Worm (Caenorhabditis elegans) whole organism, young adult: ENCODE data around the gene C08E3.1.

Experiments used
- B0019.2 ChIP-seq: fragments of 200-800 bp; sonication (Bioruptor generic); conservative IDR thresholded peaks from 2 replicates; pipeline ENCODE4 v1.3.6; 2022; ENCODE audit warnings: missing genetic modification reagents, missing genetic modification characterization, missing compliant biosample characterization
- B0261.1 ChIP-seq: sonication (generic microtip); optimal IDR thresholded peaks from 2 replicates; lab custom pipeline; 2016; ENCODE audit warnings: mild to moderate bottlenecking, missing genetic modification characterization, moderate library complexity, missing compliant biosample characterization
- C17E4.6 ChIP-seq: fragments of 200-800 bp; sonication (Bioruptor generic); IDR thresholded peaks from 2 replicates; pipeline ENCODE4 v1.3.6; 2022; ENCODE audit warnings: missing genetic modification reagents, missing genetic modification characterization, missing compliant biosample characterization
- F22D6.2 ChIP-seq: sonication (generic microtip); optimal IDR thresholded peaks from 2 replicates; lab custom pipeline; 2016; ENCODE audit warnings: mild to moderate bottlenecking, missing genetic modification characterization, missing compliant biosample characterization
- F23B12.7 ChIP-seq: sonication (generic microtip); optimal IDR thresholded peaks from 2 replicates; lab custom pipeline; 2017; ENCODE audit warnings: missing genetic modification characterization, mild to moderate bottlenecking, missing compliant biosample characterization, antibody characterized with exemption, moderate library complexity; ENCODE audit not compliant: insufficient read depth
- F39B2.1 ChIP-seq: fragments of 200-800 bp; sonication (Bioruptor generic); IDR thresholded peaks from 2 replicates; pipeline ENCODE4 v1.3.6; 2022; ENCODE audit warnings: missing genetic modification reagents, missing genetic modification characterization, missing compliant biosample characterization
- F57A8.1 ChIP-seq: fragments of 200-800 bp; sonication (Bioruptor generic); optimal IDR thresholded peaks from 2 replicates; lab custom pipeline; 2018; ENCODE audit warnings: mild to moderate bottlenecking, missing genetic modification characterization, moderate library complexity, missing compliant biosample characterization
- K12H6.12 ChIP-seq: fragments of 200-800 bp; sonication (Bioruptor generic); optimal IDR thresholded peaks from 2 replicates; lab custom pipeline; 2018; ENCODE audit warnings: mild to moderate bottlenecking, missing genetic modification characterization, missing compliant biosample characterization
- Y56A3A.18 ChIP-seq: fragments of 200-800 bp; sonication (Bioruptor generic); IDR thresholded peaks from 2 replicates; pipeline ENCODE4 v1.3.6; 2022; ENCODE audit warnings: missing genetic modification reagents, missing genetic modification characterization, missing compliant biosample characterization
- ama-1 ChIP-seq, 3 experiments: fragments of 150-350 bp in 1 of 3; sonication (generic microtip) in 2 of 3; optimal IDR thresholded peaks; 2 replicates each; lab custom pipeline; 2014 to 2018; ENCODE audit warnings: missing biosample characterization in 2 of 3, missing genetic modification characterization in 2 of 3, missing genetic modification reagents in 2 of 3
- aptf-3 ChIP-seq: fragments of 200-800 bp; sonication (Bioruptor generic); IDR thresholded peaks from 2 replicates; pipeline ENCODE4 v1.3.6; 2022; ENCODE audit warnings: missing genetic modification characterization, missing compliant biosample characterization
- cebp-1 ChIP-seq, 2 experiments: fragments of 200-800 bp in 1 of 2; sonication (Bioruptor generic) in 1 of 2; sonication (generic microtip) in 1 of 2; IDR thresholded peaks in 1 of 2; optimal IDR thresholded peaks in 1 of 2; 2 replicates each; pipeline versions ENCODE4 v1.3.6 to Lab custom; 2017 to 2022; ENCODE audit warnings: missing compliant biosample characterization in 2 of 2, missing genetic modification characterization in 2 of 2, mild to moderate bottlenecking in 1 of 2, missing genetic modification reagents in 1 of 2, moderate library complexity in 1 of 2
- cebp-2 ChIP-seq: fragments of 200-800 bp; sonication (Bioruptor generic); IDR thresholded peaks from 2 replicates; pipeline ENCODE4 v1.3.6; 2022; ENCODE audit warnings: missing genetic modification characterization, missing compliant biosample characterization
- ceh-100 ChIP-seq: fragments of 200-800 bp; sonication (Bioruptor generic); IDR thresholded peaks from 2 replicates; pipeline ENCODE4 v1.3.6; 2022; ENCODE audit warnings: missing genetic modification reagents, missing genetic modification characterization, missing compliant biosample characterization
- ceh-27 ChIP-seq: fragments of 200-800 bp; sonication (Bioruptor generic); optimal IDR thresholded peaks from 2 replicates; lab custom pipeline; 2018; ENCODE audit warnings: mild to moderate bottlenecking, missing genetic modification characterization, moderate library complexity, missing compliant biosample characterization
- die-1 ChIP-seq: sonication (generic microtip); optimal IDR thresholded peaks from 2 replicates; lab custom pipeline; 2016; ENCODE audit warnings: missing genotype, mild to moderate bottlenecking, missing genetic modification characterization, missing compliant biosample characterization
- dpff-1 ChIP-seq: sonication (generic microtip); optimal IDR thresholded peaks from 2 replicates; lab custom pipeline; 2017; ENCODE audit warnings: mild to moderate bottlenecking, missing genetic modification characterization, missing compliant biosample characterization
- egl-18 ChIP-seq: fragments of 200-800 bp; sonication (Bioruptor generic); IDR thresholded peaks from 2 replicates; pipeline ENCODE4 v1.3.6; 2022; ENCODE audit warnings: missing genetic modification reagents, missing genetic modification characterization, missing compliant biosample characterization
- gei-17 ChIP-seq: fragments of 200-800 bp; sonication (Bioruptor generic); optimal IDR thresholded peaks from 2 replicates; lab custom pipeline; 2018; ENCODE audit warnings: mild to moderate bottlenecking, missing genetic modification characterization, missing compliant biosample characterization
- him-1 ChIP-seq: sonication (generic microtip); optimal IDR thresholded peaks from 2 replicates; lab custom pipeline; 2016; ENCODE audit warnings: missing genotype, missing genetic modification reagents, missing genetic modification characterization, missing compliant biosample characterization
- hmg-20 ChIP-seq: fragments of 200-800 bp; sonication (Bioruptor generic); IDR thresholded peaks from 2 replicates; pipeline ENCODE4 v1.3.6; 2022; ENCODE audit warnings: missing genetic modification reagents, missing genetic modification characterization, missing compliant biosample characterization
- hrde-1 ChIP-seq: sonication (generic microtip); optimal IDR thresholded peaks from 2 replicates; lab custom pipeline; 2016; ENCODE audit warnings: missing genetic modification characterization, mild to moderate bottlenecking, missing compliant biosample characterization, moderate library complexity, missing genotype, missing genetic modification reagents, borderline replicate concordance
- lag-1 ChIP-seq: fragments of 200-800 bp; sonication (Bioruptor generic); IDR thresholded peaks from 2 replicates; pipeline ENCODE4 v1.3.6; 2022; ENCODE audit warnings: missing genetic modification reagents, missing genetic modification characterization, missing compliant biosample characterization
- let-607 ChIP-seq, 2 experiments: fragments of 200-800 bp in 1 of 2; sonication (Bioruptor generic) in 1 of 2; sonication (generic microtip) in 1 of 2; optimal IDR thresholded peaks; 2 replicates each; lab custom pipeline; 2016 to 2018; ENCODE audit warnings: mild to moderate bottlenecking in 2 of 2, missing compliant biosample characterization in 2 of 2, missing genetic modification characterization in 2 of 2, moderate library complexity in 2 of 2, missing genotype in 1 of 2
- lin-26 ChIP-seq: fragments of 200-800 bp; sonication (Bioruptor generic); IDR thresholded peaks from 2 replicates; pipeline ENCODE4 v1.3.6; 2022; ENCODE audit warnings: missing genetic modification reagents, missing genetic modification characterization, missing compliant biosample characterization
- madf-6 ChIP-seq: fragments of 200-800 bp; sonication (Bioruptor generic); IDR thresholded peaks from 2 replicates; pipeline ENCODE4 v1.3.6; 2022; ENCODE audit warnings: missing genetic modification reagents, missing genetic modification characterization, missing compliant biosample characterization
- mes-4 ChIP-seq: sonication (generic microtip); optimal IDR thresholded peaks from 2 replicates; lab custom pipeline; 2016; ENCODE audit warnings: missing genotype, missing genetic modification characterization, missing compliant biosample characterization
- nhr-80 ChIP-seq: sonication (generic microtip); optimal IDR thresholded peaks from 2 replicates; lab custom pipeline; 2016; ENCODE audit warnings: missing genetic modification characterization, missing compliant biosample characterization
- sdz-38 ChIP-seq: sonication (generic microtip); optimal IDR thresholded peaks from 2 replicates; lab custom pipeline; 2016; ENCODE audit warnings: missing genotype, missing genetic modification characterization, missing compliant biosample characterization
- tlf-1 ChIP-seq: fragments of 200-800 bp; sonication (Bioruptor generic); optimal IDR thresholded peaks from 2 replicates; lab custom pipeline; 2018; ENCODE audit warnings: mild to moderate bottlenecking, missing genetic modification characterization, missing compliant biosample characterization

Gene C08E3.1

DNA sequence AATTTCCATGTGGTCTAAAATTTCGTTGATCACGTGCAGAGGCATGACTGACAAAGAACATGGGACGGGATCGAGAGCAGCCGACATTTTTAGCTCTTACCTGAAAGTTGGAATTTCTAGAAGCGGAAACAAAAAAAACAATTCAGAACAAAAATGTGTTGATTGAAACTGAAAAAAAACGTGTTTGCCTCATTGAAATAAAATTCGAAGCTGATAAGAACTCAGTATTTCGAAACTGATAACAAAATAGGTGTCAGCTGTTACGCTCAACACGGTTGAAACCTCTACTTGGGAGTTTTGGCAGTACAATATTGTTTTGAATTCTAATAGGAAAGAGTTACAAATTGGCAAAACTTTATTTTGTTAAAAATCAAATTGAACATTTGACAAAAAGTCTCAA is 24.7 kb upstream of the C08E3.1 start:
- no peak for TF ChIP-seq B0261.1 (tag; lab: Kevin White, UChicago)
- peak; percentile 47 for TF ChIP-seq nhr-80 (tag; lab: Kevin White, UChicago)
- no peak for TF ChIP-seq lag-1 (GFP tag; lab: Robert Waterston, UW)
- TF ChIP-seq gei-17 (GFP tag; lab: Kevin White, UChicago) = no peak
- TF ChIP-seq cebp-1 (GFP tag; IDR thresholded peaks at IDR 0.05; lab: Robert Waterston, UW) = no peak
- peak; percentile 83 for TF ChIP-seq cebp-1 (tag; optimal IDR thresholded peaks at IDR 0.05; lab: Kevin White, UChicago)

DNA sequence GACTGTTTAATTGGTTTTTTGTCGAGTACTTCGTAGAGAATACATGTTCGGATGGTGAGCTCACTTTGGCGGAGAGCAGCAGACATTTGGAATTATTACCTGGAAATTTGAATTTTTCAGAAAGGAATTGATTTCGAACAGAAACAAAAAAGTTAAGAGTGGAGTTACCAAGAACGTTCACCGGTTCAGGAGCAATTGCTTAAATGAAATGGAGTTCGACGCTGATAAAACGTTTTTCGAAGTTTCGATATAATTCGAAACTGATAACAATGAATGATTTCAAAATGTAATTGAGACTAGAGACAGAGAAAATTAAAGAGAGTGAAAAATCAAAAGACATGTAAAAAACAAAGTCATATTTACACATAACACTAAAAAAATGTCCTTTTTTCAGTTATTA is 23.0 kb upstream of the C08E3.1 start, which contains the start of gene fbxa-163:
TSS of gene fbxa-163 (minus strand) at position 101 of the 400 bp plus-strand sequence.
- no peak for TF ChIP-seq B0019.2 (GFP tag; lab: Robert Waterston, UW)
- no peak for TF ChIP-seq ceh-100 (GFP tag; lab: Robert Waterston, UW)
- TF ChIP-seq tlf-1 = no peak
- TF ChIP-seq cebp-1 (GFP tag; IDR thresholded peaks at IDR 0.05; lab: Robert Waterston, UW) = no peak
- no peak for TF ChIP-seq cebp-1 (tag; optimal IDR thresholded peaks at IDR 0.05; lab: Kevin White, UChicago)
- TF ChIP-seq F22D6.2 (tag; lab: Kevin White, UChicago) = no peak
- TF ChIP-seq F57A8.1 (GFP tag; lab: Kevin White, UChicago) = no peak
- no peak for TF ChIP-seq dpff-1
- no peak for TF ChIP-seq Y56A3A.18 (GFP tag; lab: Robert Waterston, UW)
- TF ChIP-seq ceh-27 = no peak
- no peak for TF ChIP-seq him-1 (tag; lab: Kevin White, UChicago)
- no peak for TF ChIP-seq let-607 (tag; optimal IDR thresholded peaks at IDR 0.05; lab: Kevin White, UChicago)
- no peak for TF ChIP-seq egl-18 (GFP tag; lab: Robert Waterston, UW)

DNA sequence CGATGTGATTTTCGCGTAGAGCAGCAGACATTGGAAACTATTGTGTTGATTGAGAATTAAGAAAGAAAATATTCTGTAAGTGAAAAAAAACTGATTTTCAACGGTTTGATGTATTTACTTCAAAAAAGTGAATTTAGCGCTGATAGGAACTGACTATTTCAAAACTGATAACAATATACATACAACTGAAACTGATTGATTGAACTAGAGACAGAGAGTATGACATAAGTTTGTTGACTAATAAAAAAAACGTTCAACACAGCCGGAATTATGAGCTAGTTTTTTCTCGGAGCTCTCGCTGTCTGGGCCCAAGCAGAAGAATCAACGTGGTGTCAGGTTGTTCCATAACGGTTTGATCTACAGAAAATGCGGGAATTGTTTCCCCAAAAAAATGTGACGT is 19.6 kb upstream of the C08E3.1 start, which contains the start of gene fbxa-164:
TSS of gene fbxa-164 (minus strand) at position 101 of the 400 bp plus-strand sequence.
- TF ChIP-seq cebp-2 = no peak

DNA sequence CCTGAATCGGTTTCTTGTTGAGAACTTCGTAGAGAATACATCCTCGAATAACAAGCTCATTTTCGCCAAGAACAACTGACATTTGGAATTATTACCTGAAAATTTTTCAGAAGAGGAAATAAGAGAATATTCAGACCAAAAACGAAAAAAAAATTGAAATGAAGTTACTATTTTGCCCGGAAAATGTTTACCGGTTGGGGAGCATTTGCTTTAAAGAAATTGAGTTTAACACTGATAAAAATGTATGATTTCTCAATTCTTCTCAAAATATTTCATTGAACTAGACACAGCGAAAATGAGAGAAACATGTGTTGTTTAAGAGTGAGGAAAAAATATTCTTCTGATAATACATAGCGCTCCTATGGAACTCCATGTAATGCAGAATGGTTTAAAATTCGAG is 17.2 kb upstream of the C08E3.1 start, which contains the start of gene fbxa-165:
TSS of gene fbxa-165 (minus strand) at position 101 of the 400 bp plus-strand sequence.
- TF ChIP-seq madf-6 (GFP tag; lab: Robert Waterston, UW) (no peak), C17E4.6 (GFP tag; lab: Robert Waterston, UW) (no peak), die-1 (tag; lab: Kevin White, UChicago) (no peak), sdz-38 (no peak)
- TF ChIP-seq, all 124 proteins: peak for 0

DNA sequence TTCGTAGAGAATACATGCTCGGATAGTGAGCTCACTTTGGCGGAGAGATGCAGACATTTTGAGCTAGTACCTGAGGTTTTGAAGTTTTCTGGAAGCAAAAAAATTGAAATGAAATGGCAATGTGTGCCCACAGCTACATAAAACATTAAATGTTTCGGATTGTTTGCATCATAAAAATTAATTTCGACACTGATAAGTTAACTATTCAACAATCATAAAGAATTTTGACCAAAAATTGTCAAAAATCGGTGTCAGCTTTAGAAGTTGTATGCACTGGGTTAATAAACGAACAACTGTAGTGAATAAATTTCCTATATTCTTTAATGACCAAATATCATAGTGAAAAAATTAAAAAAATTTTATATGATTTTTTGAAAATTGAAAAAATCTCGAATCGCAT is 14.6 kb upstream of the C08E3.1 start, which contains the start of gene fbxa-166:
TSS of gene fbxa-166 (minus strand) at position 101 of the 400 bp plus-strand sequence.
- TF ChIP-seq hrde-1 (tag; lab: Kevin White, UChicago) (no peak), Y56A3A.18 (GFP tag; lab: Robert Waterston, UW) (no peak), ama-1 (optimal IDR thresholded peaks at IDR 0.05; lab: Kevin White, UChicago) (no peak), ama-1 (GFP tag; optimal IDR thresholded peaks at IDR 0.05; lab: Kevin White, UChicago) (no peak), F23B12.7 (tag; lab: Kevin White, UChicago) (no peak), K12H6.12 (tag; lab: Kevin White, UChicago) (no peak), hmg-20 (GFP tag; lab: Robert Waterston, UW) (no peak), F39B2.1 (GFP tag; lab: Robert Waterston, UW) (no peak), mes-4 (tag; lab: Kevin White, UChicago) (no peak), cebp-1 (GFP tag; IDR thresholded peaks at IDR 0.05; lab: Robert Waterston, UW) (no peak), cebp-1 (tag; optimal IDR thresholded peaks at IDR 0.05; lab: Kevin White, UChicago) (no peak), lin-26 (GFP tag; lab: Robert Waterston, UW) (no peak), aptf-3 (no peak)
